Worm (Caenorhabditis elegans) whole organism, young adult: ENCODE results near the gene bath-30.

Source experiments
- F23B12.7 ChIP-seq: sonication (generic microtip); optimal IDR thresholded peaks from 2 replicates; lab custom pipeline; 2017; ENCODE audit warnings: missing genetic modification characterization, mild to moderate bottlenecking, missing compliant biosample characterization, antibody characterized with exemption, moderate library complexity; ENCODE audit not compliant: insufficient read depth
- F37B4.10 ChIP-seq: fragments of 200-800 bp; sonication (Bioruptor generic); IDR thresholded peaks from 2 replicates; pipeline ENCODE4 v1.3.6; 2022; ENCODE audit warnings: missing genetic modification characterization, missing compliant biosample characterization
- F39B2.1 ChIP-seq: fragments of 200-800 bp; sonication (Bioruptor generic); IDR thresholded peaks from 2 replicates; pipeline ENCODE4 v1.3.6; 2022; ENCODE audit warnings: missing genetic modification reagents, missing genetic modification characterization, missing compliant biosample characterization
- F55B11.4 ChIP-seq: sonication (generic microtip); optimal IDR thresholded peaks from 2 replicates; lab custom pipeline; 2016; ENCODE audit warnings: missing compliant biosample characterization, missing genetic modification characterization, borderline replicate concordance; ENCODE audit not compliant: insufficient read depth
- F57A8.1 ChIP-seq: fragments of 200-800 bp; sonication (Bioruptor generic); optimal IDR thresholded peaks from 2 replicates; lab custom pipeline; 2018; ENCODE audit warnings: mild to moderate bottlenecking, missing genetic modification characterization, moderate library complexity, missing compliant biosample characterization
- K11D2.4 ChIP-seq: fragments of 200-800 bp; sonication (Bioruptor generic); IDR thresholded peaks from 2 replicates; pipeline ENCODE4 v1.3.6; 2022; ENCODE audit warnings: missing genetic modification reagents, missing genetic modification characterization, missing compliant biosample characterization
- Y53F4B.3 ChIP-seq: fragments of 200-800 bp; sonication (Bioruptor generic); IDR thresholded peaks from 2 replicates; pipeline ENCODE4 v1.3.6; 2022; ENCODE audit warnings: missing genetic modification reagents, missing genetic modification characterization, missing compliant biosample characterization
- Y67H2A.10 ChIP-seq: fragments of 200-800 bp; sonication (Bioruptor generic); conservative IDR thresholded peaks from 2 replicates; pipeline ENCODE4 v1.3.6; 2022; ENCODE audit warnings: missing genetic modification reagents, missing genetic modification characterization, missing compliant biosample characterization
- Y95B8A.8 ChIP-seq: fragments of 200-800 bp; sonication (Bioruptor generic); IDR thresholded peaks from 2 replicates; pipeline ENCODE4 v1.3.6; 2022; ENCODE audit warnings: missing genetic modification reagents, missing genetic modification characterization, missing compliant biosample characterization
- atf-7 ChIP-seq: sonication (generic microtip); optimal IDR thresholded peaks from 2 replicates; lab custom pipeline; 2017; ENCODE audit warnings: mild to moderate bottlenecking, missing genetic modification characterization, missing compliant biosample characterization
- cebp-1 ChIP-seq, 2 experiments: fragments of 200-800 bp in 1 of 2; sonication (Bioruptor generic) in 1 of 2; sonication (generic microtip) in 1 of 2; IDR thresholded peaks in 1 of 2; optimal IDR thresholded peaks in 1 of 2; 2 replicates each; pipeline versions ENCODE4 v1.3.6 to Lab custom; 2017 to 2022; ENCODE audit warnings: missing compliant biosample characterization in 2 of 2, missing genetic modification characterization in 2 of 2, mild to moderate bottlenecking in 1 of 2, missing genetic modification reagents in 1 of 2, moderate library complexity in 1 of 2
- egl-18 ChIP-seq: fragments of 200-800 bp; sonication (Bioruptor generic); IDR thresholded peaks from 2 replicates; pipeline ENCODE4 v1.3.6; 2022; ENCODE audit warnings: missing genetic modification reagents, missing genetic modification characterization, missing compliant biosample characterization
- egrh-3 ChIP-seq: fragments of 200-800 bp; sonication (Bioruptor generic); IDR thresholded peaks from 2 replicates; pipeline ENCODE4 v1.3.6; 2022; ENCODE audit warnings: missing genetic modification reagents, missing genetic modification characterization, missing compliant biosample characterization
- ets-4 ChIP-seq: fragments of 200-800 bp; sonication (Bioruptor generic); optimal IDR thresholded peaks from 2 replicates; lab custom pipeline; 2018; ENCODE audit warnings: mild to moderate bottlenecking, missing genetic modification characterization, missing compliant biosample characterization
- gei-17 ChIP-seq: fragments of 200-800 bp; sonication (Bioruptor generic); optimal IDR thresholded peaks from 2 replicates; lab custom pipeline; 2018; ENCODE audit warnings: mild to moderate bottlenecking, missing genetic modification characterization, missing compliant biosample characterization
- hlh-26 ChIP-seq: fragments of 200-800 bp; sonication (Bioruptor generic); conservative IDR thresholded peaks from 2 replicates; pipeline ENCODE4 v1.3.6; 2022; ENCODE audit warnings: missing genetic modification reagents, missing genetic modification characterization, missing compliant biosample characterization
- hmg-20 ChIP-seq: fragments of 200-800 bp; sonication (Bioruptor generic); IDR thresholded peaks from 2 replicates; pipeline ENCODE4 v1.3.6; 2022; ENCODE audit warnings: missing genetic modification reagents, missing genetic modification characterization, missing compliant biosample characterization
- hrde-1 ChIP-seq: sonication (generic microtip); optimal IDR thresholded peaks from 2 replicates; lab custom pipeline; 2016; ENCODE audit warnings: missing genetic modification characterization, mild to moderate bottlenecking, missing compliant biosample characterization, moderate library complexity, missing genotype, missing genetic modification reagents, borderline replicate concordance
- hsf-1 ChIP-seq: fragments of 200-800 bp; sonication (Bioruptor generic); IDR thresholded peaks from 2 replicates; pipeline ENCODE4 v1.3.6; 2022; ENCODE audit warnings: missing genetic modification reagents, missing genetic modification characterization, missing compliant biosample characterization
- let-526 ChIP-seq: fragments of 200-800 bp; sonication (Bioruptor generic); IDR thresholded peaks from 2 replicates; pipeline ENCODE4 v1.3.6; 2022; ENCODE audit warnings: missing genetic modification reagents, missing genetic modification characterization, missing compliant biosample characterization
- lsl-1 ChIP-seq: fragments of 200-800 bp; sonication (Bioruptor generic); optimal IDR thresholded peaks from 2 replicates; lab custom pipeline; 2018; ENCODE audit warnings: mild to moderate bottlenecking, missing genetic modification characterization, moderate library complexity, missing compliant biosample characterization
- lsy-27 ChIP-seq: sonication (generic microtip); optimal IDR thresholded peaks from 2 replicates; lab custom pipeline; 2017; ENCODE audit warnings: missing genetic modification characterization, mild to moderate bottlenecking, missing compliant biosample characterization, antibody characterized with exemption, missing genotype, borderline replicate concordance; ENCODE audit not compliant: insufficient read depth
- madf-10 ChIP-seq: sonication (generic microtip); optimal IDR thresholded peaks from 2 replicates; lab custom pipeline; 2016; ENCODE audit warnings: mild to moderate bottlenecking, missing genetic modification characterization, missing compliant biosample characterization
- madf-3 ChIP-seq: fragments of 200-800 bp; sonication (Bioruptor generic); IDR thresholded peaks from 2 replicates; pipeline ENCODE4 v1.3.6; 2022; ENCODE audit warnings: missing genetic modification reagents, missing genetic modification characterization, missing compliant biosample characterization
- mel-28 ChIP-seq: sonication (generic microtip); optimal IDR thresholded peaks from 2 replicates; lab custom pipeline; 2016; ENCODE audit warnings: borderline replicate concordance, mild to moderate bottlenecking, missing genetic modification characterization, missing compliant biosample characterization
- mxl-1 ChIP-seq: sonication (generic microtip); optimal IDR thresholded peaks from 2 replicates; lab custom pipeline; 2016; ENCODE audit warnings: missing genetic modification characterization, missing compliant biosample characterization
- nfya-2 ChIP-seq: fragments of 200-800 bp; sonication (Bioruptor generic); IDR thresholded peaks from 2 replicates; pipeline ENCODE4 v1.3.6; 2022; ENCODE audit warnings: missing genetic modification reagents, missing genetic modification characterization, missing compliant biosample characterization
- nhr-27 ChIP-seq: fragments of 200-800 bp; sonication (Bioruptor generic); optimal IDR thresholded peaks from 2 replicates; lab custom pipeline; 2018; ENCODE audit warnings: mild to moderate bottlenecking, missing genetic modification characterization, moderate library complexity, missing compliant biosample characterization
- rec-8 ChIP-seq, 2 experiments: sonication (generic microtip); optimal IDR thresholded peaks; 2 replicates each; lab custom pipeline; 2016; ENCODE audit warnings: mild to moderate bottlenecking in 2 of 2, missing genetic modification characterization in 2 of 2, missing genetic modification reagents in 2 of 2, missing genotype in 2 of 2, missing biosample characterization in 1 of 2, missing compliant biosample characterization in 1 of 2, moderate library complexity in 1 of 2
- rpc-1 ChIP-seq, 2 experiments: fragments of 150-350 bp in 1 of 2; sonication (generic microtip) in 1 of 2; optimal IDR thresholded peaks; 2 replicates each; lab custom pipeline; 2014 to 2018; ENCODE audit warnings: missing biosample characterization in 1 of 2, missing genetic modification characterization in 1 of 2, missing genetic modification reagents in 1 of 2, missing genotype in 1 of 2
- snpc-4 ChIP-seq, 5 experiments: fragments of 150-350 bp in 1 of 5; sonication (generic microtip) in 4 of 5; optimal IDR thresholded peaks; 2 replicates each; lab custom pipeline; 2014 to 2018; ENCODE audit warnings: missing genetic modification characterization in 5 of 5, missing biosample characterization in 3 of 5, antibody characterized with exemption in 2 of 5, mild to moderate bottlenecking in 2 of 5, missing compliant biosample characterization in 2 of 5, missing genotype in 2 of 5, moderate library complexity in 2 of 5, missing genetic modification reagents in 1 of 5
- tbp1 ChIP-seq: fragments of 200-800 bp; sonication (Bioruptor generic); optimal IDR thresholded peaks from 2 replicates; lab custom pipeline; 2018; ENCODE audit warnings: mild to moderate bottlenecking, missing genetic modification characterization, missing compliant biosample characterization
- tlf-1 ChIP-seq: fragments of 200-800 bp; sonication (Bioruptor generic); optimal IDR thresholded peaks from 2 replicates; lab custom pipeline; 2018; ENCODE audit warnings: mild to moderate bottlenecking, missing genetic modification characterization, missing compliant biosample characterization
- unc-130 ChIP-seq: sonication (generic microtip); optimal IDR thresholded peaks from 2 replicates; lab custom pipeline; 2016; ENCODE audit warnings: missing genetic modification reagents, missing genetic modification characterization, missing compliant biosample characterization
- zfh-2 ChIP-seq: fragments of 200-800 bp; sonication (Bioruptor generic); conservative IDR thresholded peaks from 2 replicates; pipeline ENCODE4 v1.3.6; 2022; ENCODE audit warnings: missing genetic modification reagents, missing genetic modification characterization, missing compliant biosample characterization
- ztf-18 ChIP-seq: sonication (generic microtip); optimal IDR thresholded peaks from 2 replicates; lab custom pipeline; 2016; ENCODE audit warnings: missing genotype, mild to moderate bottlenecking, missing genetic modification characterization, missing compliant biosample characterization
- ztf-3 ChIP-seq: fragments of 200-800 bp; sonication (Bioruptor generic); optimal IDR thresholded peaks from 2 replicates; lab custom pipeline; 2018; ENCODE audit warnings: mild to moderate bottlenecking, missing genetic modification characterization, missing compliant biosample characterization

bath-30 gene

DNA sequence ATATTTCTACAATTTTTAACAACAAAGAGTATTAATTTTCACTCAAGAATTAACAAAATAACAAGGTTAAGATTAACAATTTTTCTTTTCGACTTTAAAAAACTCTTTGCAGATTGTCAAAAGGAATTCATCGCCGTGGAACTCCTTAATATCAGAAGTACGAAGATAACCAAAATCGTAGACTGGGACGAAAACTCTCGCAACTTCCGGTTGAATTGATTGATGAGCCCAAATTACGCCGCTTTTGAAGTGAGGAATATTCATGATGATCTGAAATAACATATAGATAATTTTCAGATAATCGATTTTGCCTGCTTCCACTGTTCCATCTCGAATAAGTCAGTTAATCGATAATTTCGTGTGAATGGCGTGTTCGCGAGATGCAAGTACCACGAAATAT lies 2.5 kb downstream of the bath-30 start, which contains the start of gene F14D2.15:
F14D2.15 (minus strand) TSS at position 101 of the 400 bp plus-strand sequence.
- TF ChIP-seq rec-8 (tag; optimal IDR thresholded peaks at IDR 0.05; lab: Kevin White, UChicago) (no peak), hlh-26 (GFP tag; lab: Robert Waterston, UW) (no peak), tbp1 (GFP tag; lab: Kevin White, UChicago) (no peak), F23B12.7 (tag; lab: Kevin White, UChicago) (no peak), nfya-2 (no peak), F37B4.10 (GFP tag; lab: Robert Waterston, UW) (no peak), atf-7 (tag; lab: Kevin White, UChicago) (no peak), Y53F4B.3 (GFP tag; lab: Robert Waterston, UW) (no peak), cebp-1 (GFP tag; IDR thresholded peaks at IDR 0.05; lab: Robert Waterston, UW) (no peak), cebp-1 (tag; optimal IDR thresholded peaks at IDR 0.05; lab: Kevin White, UChicago) (no peak), mel-28 (no peak), F55B11.4 (no peak), snpc-4 (GFP tag; optimal IDR thresholded peaks at IDR 0.05; lab: Kevin White, UChicago) (no peak), snpc-4 (tag; optimal IDR thresholded peaks at IDR 0.05; lab: Kevin White, UChicago) (no peak), Y67H2A.10 (GFP tag; lab: Robert Waterston, UW) (no peak), madf-10 (no peak), rpc-1 (optimal IDR thresholded peaks at IDR 0.05; lab: Kevin White, UChicago) (no peak), rpc-1 (tag; optimal IDR thresholded peaks at IDR 0.05; lab: Kevin White, UChicago) (no peak)
- TF ChIP-seq, all 124 proteins: peak for 0

DNA sequence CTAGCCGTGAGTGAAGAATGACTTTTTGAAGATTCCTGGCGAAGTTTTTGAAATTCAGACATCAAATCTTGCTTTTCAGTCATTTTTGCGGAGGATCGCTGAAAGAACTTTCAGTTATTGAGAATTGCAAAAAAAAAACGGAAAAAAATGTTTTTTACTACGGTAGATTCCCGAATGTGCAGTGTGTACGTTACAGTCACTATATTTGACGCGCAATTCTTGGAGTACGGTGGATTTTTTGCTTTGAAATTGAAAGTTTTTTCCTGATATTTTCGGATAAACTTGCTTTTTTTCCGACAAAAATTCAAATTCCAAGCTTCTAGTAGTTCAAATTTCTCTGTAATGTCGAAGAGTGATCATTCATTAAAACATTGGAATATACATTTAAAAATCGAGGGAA lies 4.2 kb downstream of the bath-30 start, which contains the start of gene F14D2.11:
F14D2.11 (minus strand) TSS at position 101 of the 400 bp plus-strand sequence.
- TF ChIP-seq tlf-1 (GFP tag; lab: Kevin White, UChicago) (no peak), madf-3 (GFP tag; lab: Robert Waterston, UW) (0 out of 2 replicates have a peak, but pooled peaks have one; percentile 21), tbp1 (GFP tag; lab: Kevin White, UChicago) (no peak), lsl-1 (GFP tag; lab: Kevin White, UChicago) (peak; percentile 68), hmg-20 (GFP tag; lab: Robert Waterston, UW) (no peak), gei-17 (GFP tag; lab: Kevin White, UChicago) (no peak)

DNA sequence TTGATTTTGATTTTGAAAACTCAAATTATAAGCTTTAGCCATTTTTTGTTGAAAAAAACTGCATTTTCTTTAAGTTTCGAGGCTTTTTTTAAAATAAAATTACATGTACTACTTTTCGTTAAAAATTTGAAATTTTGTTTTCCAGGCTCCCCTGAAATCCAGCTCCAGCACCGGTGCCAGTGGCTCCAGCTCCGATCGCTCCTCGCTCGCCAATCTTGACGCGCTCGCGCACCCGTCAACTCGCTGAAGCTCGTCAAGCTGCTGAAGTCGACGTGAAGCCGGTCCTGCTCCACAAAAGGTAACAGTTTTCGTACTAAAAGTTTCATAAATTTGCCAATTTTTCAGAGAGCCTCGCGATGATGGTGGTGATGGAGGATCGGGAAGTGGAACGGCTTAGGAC lies 5.4 kb downstream of the bath-30 start:
- peak; percentile 73 for TF ChIP-seq egrh-3 (GFP tag; lab: Robert Waterston, UW)
- TF ChIP-seq K11D2.4 = no peak
- 0 out of 2 replicates have a peak, but pooled peaks have one; percentile 18 for TF ChIP-seq Y95B8A.8
- TF ChIP-seq zfh-2 (GFP tag; lab: Robert Waterston, UW) = peak; percentile 72

DNA sequence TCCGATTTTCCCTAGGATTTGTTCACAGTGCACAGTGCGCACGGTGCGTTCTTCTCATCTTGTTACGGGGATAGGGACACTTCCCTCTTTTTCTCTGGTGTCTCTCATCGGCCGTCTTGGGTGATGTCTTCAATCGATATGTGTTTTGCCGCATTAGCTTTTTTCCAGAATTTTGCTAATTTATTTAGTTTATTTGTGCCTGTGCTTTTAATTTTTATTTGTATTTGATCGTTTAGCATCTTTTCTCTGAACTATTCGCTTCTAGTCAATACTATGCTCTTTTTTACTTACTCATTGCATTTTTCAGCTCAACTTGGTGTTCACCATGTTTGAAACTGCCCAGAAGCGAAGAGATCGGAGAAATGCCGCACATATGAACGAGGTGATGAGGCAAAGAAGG lies 5.9 kb downstream of the bath-30 start, which contains the start of gene F14D2.5:
F14D2.5 (plus strand) TSS at position 301 of the 400 bp plus-strand sequence.
- TF ChIP-seq mxl-1 (tag; lab: Kevin White, UChicago) (no peak), hrde-1 (tag; lab: Kevin White, UChicago) (no peak), let-526 (GFP tag; lab: Robert Waterston, UW) (no peak), F57A8.1 (no peak), atf-7 (tag; lab: Kevin White, UChicago) (no peak), ztf-3 (GFP tag; lab: Kevin White, UChicago) (no peak), F39B2.1 (GFP tag; lab: Robert Waterston, UW) (no peak), Y95B8A.8 (no peak), tlf-1 (GFP tag; lab: Kevin White, UChicago) (no peak), ets-4 (GFP tag; lab: Kevin White, UChicago) (no peak), tbp1 (GFP tag; lab: Kevin White, UChicago) (no peak), ztf-18 (tag; lab: Kevin White, UChicago) (no peak), hsf-1 (GFP tag; lab: Robert Waterston, UW) (no peak), egl-18 (GFP tag; lab: Robert Waterston, UW) (no peak), unc-130 (GFP tag; lab: Kevin White, UChicago) (no peak), lsy-27 (tag; lab: Kevin White, UChicago) (no peak), lsl-1 (GFP tag; lab: Kevin White, UChicago) (no peak), nhr-27 (tag; lab: Kevin White, UChicago) (no peak), Y53F4B.3 (GFP tag; lab: Robert Waterston, UW) (no peak)
- TF ChIP-seq, all 124 proteins: peak for 0
